Worm (Caenorhabditis elegans) whole organism, L1 larva: ENCODE data around the gene C14A4.12.

Experiments used
- C04F5.9 ChIP-seq: sonication (generic microtip); optimal IDR thresholded peaks from 2 replicates; lab custom pipeline; 2016; ENCODE audit warnings: missing genetic modification characterization, missing compliant biosample characterization
- C34B4.2 ChIP-seq: sonication (generic microtip); optimal IDR thresholded peaks from 2 replicates; lab custom pipeline; 2017; ENCODE audit warnings: mild to moderate bottlenecking, missing genetic modification characterization, missing compliant biosample characterization
- Y116A8C.19 ChIP-seq: sonication (generic microtip); optimal IDR thresholded peaks from 2 replicates; lab custom pipeline; 2016; ENCODE audit warnings: missing compliant biosample characterization, missing genetic modification characterization, borderline replicate concordance
- aha-1 ChIP-seq: fragments of 150-350 bp; optimal IDR thresholded peaks from 2 replicates; lab custom pipeline; 2014; ENCODE audit warnings: missing biosample characterization, missing genetic modification characterization
- alr-1 ChIP-seq: fragments of 200-800 bp; sonication (Bioruptor generic); optimal IDR thresholded peaks from 2 replicates; lab custom pipeline; 2018; ENCODE audit warnings: borderline replicate concordance, mild to moderate bottlenecking, missing genetic modification characterization, missing compliant biosample characterization
- ceh-63 ChIP-seq: fragments of 200-800 bp; sonication (Bioruptor generic); optimal IDR thresholded peaks from 2 replicates; lab custom pipeline; 2018; ENCODE audit warnings: mild to moderate bottlenecking, missing genetic modification characterization, missing compliant biosample characterization
- ceh-82 ChIP-seq, 3 experiments: fragments of 150-350 bp in 1 of 3; sonication (generic microtip) in 2 of 3; optimal IDR thresholded peaks; 2 replicates each; lab custom pipeline; 2014 to 2017; ENCODE audit warnings: missing biosample characterization in 3 of 3, missing genetic modification characterization in 3 of 3
- ceh-88 ChIP-seq: fragments of 200-800 bp; sonication (Bioruptor generic); IDR thresholded peaks from 2 replicates; pipeline ENCODE4 v1.3.6; 2022; ENCODE audit warnings: missing genetic modification characterization, missing compliant biosample characterization
- efl-1 ChIP-seq, 4 experiments: fragments of 150-350 bp; optimal IDR thresholded peaks in 3 of 4; peaks in 1 of 4; 1 replicate in 1 of 4; 2 replicates in 3 of 4; lab custom pipeline; 2014; ENCODE audit warnings: missing biosample characterization in 2 of 4, missing genetic modification characterization in 2 of 4, missing genetic modification reagents in 2 of 4
- efl-3 ChIP-seq: fragments of 200-800 bp; sonication (Bioruptor generic); optimal IDR thresholded peaks from 2 replicates; lab custom pipeline; 2018; ENCODE audit warnings: mild to moderate bottlenecking, missing genetic modification characterization, missing compliant biosample characterization
- egl-13 ChIP-seq: sonication (generic microtip); optimal IDR thresholded peaks from 2 replicates; lab custom pipeline; 2016; ENCODE audit warnings: missing genotype, missing genetic modification reagents, missing genetic modification characterization, missing compliant biosample characterization
- egl-27 ChIP-seq, 2 experiments: fragments of 150-350 bp in 1 of 2; sonication (generic microtip); optimal IDR thresholded peaks; 3 replicates each; lab custom pipeline; 2017 to 2018; ENCODE audit warnings: missing biosample characterization in 2 of 2, missing genetic modification characterization in 2 of 2, missing genetic modification reagents in 2 of 2
- ets-5 ChIP-seq: fragments of 200-800 bp; sonication (Bioruptor generic); IDR thresholded peaks from 2 replicates; pipeline ENCODE4 v1.3.6; 2022; ENCODE audit warnings: missing genetic modification characterization, missing compliant biosample characterization
- fkh-10 ChIP-seq: sonication (generic microtip); optimal IDR thresholded peaks from 2 replicates; lab custom pipeline; 2017; ENCODE audit warnings: missing biosample characterization, missing genetic modification reagents, missing genetic modification characterization
- fkh-4 ChIP-seq: sonication (generic microtip); optimal IDR thresholded peaks from 2 replicates; lab custom pipeline; 2016; ENCODE audit warnings: missing compliant biosample characterization, missing genetic modification characterization, borderline replicate concordance
- hlh-17 ChIP-seq: fragments of 200-800 bp; sonication (Bioruptor generic); optimal IDR thresholded peaks from 2 replicates; lab custom pipeline; 2018; ENCODE audit warnings: missing genetic modification characterization, mild to moderate bottlenecking, missing compliant biosample characterization, moderate library complexity, borderline replicate concordance
- hlh-4 ChIP-seq: sonication (generic microtip); optimal IDR thresholded peaks from 2 replicates; lab custom pipeline; 2016; ENCODE audit warnings: mild to moderate bottlenecking, missing genetic modification characterization, missing compliant biosample characterization
- hpl-2 ChIP-seq: fragments of 150-350 bp; optimal IDR thresholded peaks from 2 replicates; lab custom pipeline; 2014; ENCODE audit warnings: missing biosample characterization, missing genetic modification reagents, missing genetic modification characterization
- isw-1 ChIP-seq: fragments of 200-800 bp; sonication (Bioruptor generic); IDR thresholded peaks from 2 replicates; pipeline ENCODE4 v1.3.6; 2022; ENCODE audit warnings: missing genetic modification characterization, missing compliant biosample characterization
- jun-1 ChIP-seq: fragments of 150-350 bp; optimal IDR thresholded peaks from 2 replicates; lab custom pipeline; 2014; ENCODE audit warnings: missing biosample characterization, missing genetic modification reagents, missing genetic modification characterization
- lin-13 ChIP-seq: fragments of 150-350 bp; optimal IDR thresholded peaks from 2 replicates; lab custom pipeline; 2014; ENCODE audit warnings: missing biosample characterization, missing genetic modification reagents, missing genetic modification characterization
- lin-14 ChIP-seq: fragments of 200-800 bp; sonication (Bioruptor generic); optimal IDR thresholded peaks from 2 replicates; lab custom pipeline; 2018; ENCODE audit warnings: mild to moderate bottlenecking, missing genetic modification characterization, moderate library complexity, missing compliant biosample characterization
- lin-15B ChIP-seq: fragments of 150-350 bp; sonication (generic microtip); optimal IDR thresholded peaks from 3 replicates; lab custom pipeline; 2014; ENCODE audit warnings: missing biosample characterization, missing genetic modification characterization
- lin-35 ChIP-seq, 2 experiments: fragments of 150-350 bp; optimal IDR thresholded peaks; 2 replicates each; lab custom pipeline; 2014; ENCODE audit warnings: missing biosample characterization in 2 of 2, missing genetic modification characterization in 2 of 2, missing genetic modification reagents in 2 of 2
- lir-3 ChIP-seq: sonication (generic microtip); optimal IDR thresholded peaks from 2 replicates; lab custom pipeline; 2016; ENCODE audit warnings: mild to moderate bottlenecking, missing genetic modification characterization, moderate library complexity, missing compliant biosample characterization; ENCODE audit not compliant: poor library complexity
- lsy-2 ChIP-seq, 2 experiments: fragments of 150-350 bp; optimal IDR thresholded peaks; 2 replicates each; lab custom pipeline; 2014; ENCODE audit warnings: missing biosample characterization in 2 of 2, missing genetic modification characterization in 2 of 2
- mep-1 ChIP-seq: fragments of 150-350 bp; optimal IDR thresholded peaks from 2 replicates; lab custom pipeline; 2014; ENCODE audit warnings: missing biosample characterization, missing genetic modification characterization
- nhr-12 ChIP-seq: sonication (generic microtip); optimal IDR thresholded peaks from 2 replicates; lab custom pipeline; 2017; ENCODE audit warnings: missing biosample characterization, missing genetic modification characterization
- nhr-19 ChIP-seq: fragments of 200-800 bp; sonication (Bioruptor generic); conservative IDR thresholded peaks from 2 replicates; pipeline ENCODE4 v1.3.6; 2022; ENCODE audit warnings: missing genetic modification characterization, missing compliant biosample characterization
- nhr-20 ChIP-seq: sonication (generic microtip); optimal IDR thresholded peaks from 2 replicates; lab custom pipeline; 2016; ENCODE audit warnings: mild to moderate bottlenecking, missing genetic modification characterization, missing compliant biosample characterization
- nhr-237 ChIP-seq: fragments of 150-350 bp; optimal IDR thresholded peaks from 2 replicates; lab custom pipeline; 2014; ENCODE audit warnings: missing biosample characterization, missing genetic modification characterization
- nhr-28 ChIP-seq: fragments of 150-350 bp; optimal IDR thresholded peaks from 2 replicates; lab custom pipeline; 2014; ENCODE audit warnings: missing biosample characterization, missing genetic modification characterization
- nhr-71 ChIP-seq: sonication (generic microtip); optimal IDR thresholded peaks from 2 replicates; lab custom pipeline; 2016; ENCODE audit warnings: mild to moderate bottlenecking, missing genetic modification characterization, moderate library complexity, missing compliant biosample characterization
- nhr-76 ChIP-seq: sonication (generic microtip); optimal IDR thresholded peaks from 2 replicates; lab custom pipeline; 2017; ENCODE audit warnings: missing biosample characterization, missing genetic modification characterization
- nhr-77 ChIP-seq: fragments of 150-350 bp; optimal IDR thresholded peaks from 2 replicates; lab custom pipeline; 2014; ENCODE audit warnings: missing biosample characterization, missing genetic modification characterization
- nhr-90 ChIP-seq: sonication (generic microtip); optimal IDR thresholded peaks from 2 replicates; lab custom pipeline; 2016; ENCODE audit warnings: mild to moderate bottlenecking, missing genetic modification characterization, missing compliant biosample characterization; ENCODE audit not compliant: poor library complexity
- pax-3 ChIP-seq: fragments of 200-800 bp; sonication (Bioruptor generic); optimal IDR thresholded peaks from 2 replicates; lab custom pipeline; 2018; ENCODE audit warnings: mild to moderate bottlenecking, missing genetic modification characterization, moderate library complexity, missing compliant biosample characterization
- pqm-1 ChIP-seq: sonication (generic microtip); optimal IDR thresholded peaks from 3 replicates; lab custom pipeline; 2017; ENCODE audit warnings: missing biosample characterization, missing genetic modification characterization
- rnt-1 ChIP-seq: sonication (generic microtip); optimal IDR thresholded peaks from 2 replicates; lab custom pipeline; 2016; ENCODE audit warnings: mild to moderate bottlenecking, missing genetic modification characterization, moderate library complexity, missing compliant biosample characterization
- snpc-4 ChIP-seq: fragments of 150-350 bp; optimal IDR thresholded peaks from 2 replicates; lab custom pipeline; 2014; ENCODE audit warnings: missing biosample characterization, missing genetic modification characterization
- sox-4 ChIP-seq: sonication (generic microtip); optimal IDR thresholded peaks from 2 replicates; lab custom pipeline; 2016; ENCODE audit warnings: missing genetic modification characterization, missing compliant biosample characterization
- sptf-1 ChIP-seq: fragments of 150-350 bp; optimal IDR thresholded peaks from 2 replicates; lab custom pipeline; 2014; ENCODE audit warnings: missing biosample characterization, missing genetic modification characterization
- sup-37 ChIP-seq: fragments of 200-800 bp; sonication (Bioruptor generic); optimal IDR thresholded peaks from 2 replicates; lab custom pipeline; 2018; ENCODE audit warnings: mild to moderate bottlenecking, missing genetic modification characterization, missing compliant biosample characterization
- tbx-2 ChIP-seq: sonication (generic microtip); optimal IDR thresholded peaks from 2 replicates; lab custom pipeline; 2016; ENCODE audit warnings: missing genetic modification characterization, missing compliant biosample characterization
- unc-130 ChIP-seq: fragments of 150-350 bp; optimal IDR thresholded peaks from 2 replicates; lab custom pipeline; 2017; ENCODE audit warnings: missing biosample characterization, missing genetic modification characterization, inconsistent platforms
- unc-62 ChIP-seq: fragments of 150-350 bp; optimal IDR thresholded peaks from 2 replicates; lab custom pipeline; 2014; ENCODE audit warnings: missing biosample characterization, missing genetic modification reagents, missing genetic modification characterization
- unc-98 ChIP-seq: fragments of 200-800 bp; sonication (Bioruptor generic); IDR thresholded peaks from 2 replicates; pipeline ENCODE4 v1.3.6; 2022; ENCODE audit warnings: missing genetic modification characterization, missing compliant biosample characterization
- vab-15 ChIP-seq: sonication (generic microtip); optimal IDR thresholded peaks from 2 replicates; lab custom pipeline; 2017; ENCODE audit warnings: missing genotype, mild to moderate bottlenecking, missing genetic modification characterization, missing compliant biosample characterization
- zag-1 ChIP-seq: fragments of 150-350 bp; optimal IDR thresholded peaks from 2 replicates; lab custom pipeline; 2014; ENCODE audit warnings: missing biosample characterization, missing genetic modification characterization
- zip-4 ChIP-seq: fragments of 200-800 bp; sonication (Bioruptor generic); optimal IDR thresholded peaks from 2 replicates; lab custom pipeline; 2018; ENCODE audit warnings: mild to moderate bottlenecking, missing genetic modification characterization, moderate library complexity, missing compliant biosample characterization
- ztf-4 ChIP-seq: fragments of 150-350 bp; optimal IDR thresholded peaks from 2 replicates; lab custom pipeline; 2014; ENCODE audit warnings: missing biosample characterization, missing genetic modification characterization

Gene C14A4.12

DNA sequence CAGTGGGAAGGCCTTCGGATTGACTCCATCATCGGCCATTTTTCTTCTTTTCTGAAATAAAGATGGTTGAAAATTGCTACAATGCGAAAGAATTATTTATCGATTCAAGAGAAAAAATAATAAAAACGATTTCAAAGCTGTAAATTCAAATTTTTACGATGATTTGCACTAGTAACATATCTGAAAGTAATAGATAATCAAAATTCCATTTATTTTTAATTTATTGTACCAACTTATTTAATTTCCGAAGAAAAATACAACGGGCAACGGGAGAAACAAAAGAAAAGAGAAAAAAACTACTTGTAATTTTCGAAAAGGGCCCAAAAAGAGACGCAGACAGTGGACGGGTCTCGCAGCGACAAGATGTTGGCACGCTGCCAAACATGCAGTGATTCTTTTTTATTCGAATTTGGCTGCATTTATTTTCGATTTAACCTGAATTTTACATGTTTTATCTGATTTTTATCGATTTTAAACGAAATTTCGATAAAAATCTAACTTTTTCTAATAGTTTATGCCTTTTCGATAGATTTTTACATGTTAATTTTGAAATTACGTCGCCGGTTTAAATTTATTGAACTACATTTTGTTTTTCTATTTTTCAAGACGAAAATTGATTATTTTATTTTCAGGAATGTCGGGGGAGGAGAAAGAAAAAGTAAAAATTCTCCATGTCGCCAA is 45.9 kb downstream of the C14A4.12 start, which contains the start of the genes snu-13 and rsp-7:
snu-13 (minus strand) TSS at position 51 of the 681 bp plus-strand sequence.
rsp-7 (plus strand) TSS at position 631 of the 681 bp plus-strand sequence.
- peak; percentile 23; the same call in 1 of the 2 replicates for TF ChIP-seq ceh-88 (GFP tag; lab: Robert Waterston, UW)
- TF ChIP-seq C04F5.9, result no peak
- no peak for TF ChIP-seq aha-1 (tag; lab: Kevin White, UChicago)
- peak; percentile 46 for TF ChIP-seq nhr-77
- no peak for TF ChIP-seq efl-3 (GFP tag; lab: Kevin White, UChicago)
- TF ChIP-seq hlh-17, result no peak
- TF ChIP-seq nhr-76 (tag; lab: Kevin White, UChicago), result no peak
- TF ChIP-seq lin-14 (GFP tag; lab: Kevin White, UChicago), result peak; percentile 85
- TF ChIP-seq nhr-71 (tag; lab: Kevin White, UChicago), result peak; percentile 82
- TF ChIP-seq unc-62 (GFP tag; lab: Kevin White, UChicago), result no peak
- TF ChIP-seq nhr-12 (tag; lab: Kevin White, UChicago), result no peak
- TF ChIP-seq mep-1 (tag; lab: Kevin White, UChicago), result peak; percentile 81
- TF ChIP-seq jun-1 (tag; lab: Kevin White, UChicago), result peak; percentile 33
- TF ChIP-seq C34B4.2 (tag; lab: Kevin White, UChicago), result no peak
- TF ChIP-seq ztf-4 (tag; lab: Kevin White, UChicago), result no peak
- peak; percentile 57 for TF ChIP-seq nhr-90
- peak; percentile 84 to 89 for TF ChIP-seq lsy-2 (tag; optimal IDR thresholded peaks at IDR 0.05; lab: Kevin White, UChicago)
- TF ChIP-seq alr-1, result no peak
- TF ChIP-seq vab-15 (tag; lab: Kevin White, UChicago), result no peak
- no peak for TF ChIP-seq ets-5 (GFP tag; lab: Robert Waterston, UW)
- TF ChIP-seq ceh-82 (tag; optimal IDR thresholded peaks at IDR 0.05; lab: Kevin White, UChicago), result peak; percentile 46 to 76 (median 57)
- TF ChIP-seq fkh-4, result no peak
- no peak for TF ChIP-seq nhr-28 (tag; lab: Kevin White, UChicago)
- TF ChIP-seq sox-4, result no peak
- TF ChIP-seq nhr-20 (tag; lab: Kevin White, UChicago), result peak; percentile 80
- peak; percentile 16 for TF ChIP-seq isw-1
- no peak for TF ChIP-seq egl-27 (tag; optimal IDR thresholded peaks at IDR 0.05; lab: Kevin White, UChicago)
- TF ChIP-seq tbx-2 (tag; lab: Kevin White, UChicago), result peak; percentile 65
- no peak for TF ChIP-seq sup-37
- TF ChIP-seq unc-98, result no peak
- no peak for TF ChIP-seq zag-1 (tag; lab: Kevin White, UChicago)
- TF ChIP-seq rnt-1 (tag; lab: Kevin White, UChicago), result peak; percentile 62
- no peak for TF ChIP-seq lir-3
- TF ChIP-seq unc-130 (tag; lab: Kevin White, UChicago), result peak; percentile 76
- TF ChIP-seq sptf-1 (tag; lab: Kevin White, UChicago), result no peak
- TF ChIP-seq pax-3, result no peak
- TF ChIP-seq nhr-19 (GFP tag; lab: Robert Waterston, UW), result peak; percentile 64
- TF ChIP-seq hlh-4 (tag; lab: Kevin White, UChicago), result no peak
- peak; percentile 13 for TF ChIP-seq egl-13 (tag; lab: Kevin White, UChicago)
- no peak for TF ChIP-seq zip-4 (GFP tag; lab: Kevin White, UChicago)
- TF ChIP-seq hpl-2 (GFP tag; lab: Kevin White, UChicago), result no peak
- TF ChIP-seq efl-1 (optimal IDR thresholded peaks at IDR 0.05; lab: Kevin White, UChicago), result peak; percentile 82 to 83
- TF ChIP-seq efl-1 (GFP tag; optimal IDR thresholded peaks at IDR 0.05 in 1 of 2; lab: Kevin White, UChicago), result peak; percentile 74 to 96
- TF ChIP-seq nhr-237 (tag; lab: Kevin White, UChicago), result peak; percentile 7
- peak; percentile 32 for TF ChIP-seq fkh-10 (GFP tag; lab: Kevin White, UChicago)
- peak; percentile 64 for TF ChIP-seq lin-15B (tag; lab: Kevin White, UChicago)
- peak; percentile 83 to 85 for TF ChIP-seq lin-35 (GFP tag; optimal IDR thresholded peaks at IDR 0.05; lab: Kevin White, UChicago)
- TF ChIP-seq pqm-1 (tag; lab: Kevin White, UChicago), result no peak
- TF ChIP-seq ceh-63 (GFP tag; lab: Kevin White, UChicago), result no peak
- peak; percentile 45 for TF ChIP-seq lin-13
- TF ChIP-seq snpc-4 (tag; lab: Kevin White, UChicago), result peak; percentile 39
- no peak for TF ChIP-seq Y116A8C.19 (tag; lab: Kevin White, UChicago)
